Worm (Caenorhabditis elegans) whole organism, mixed stage, embryonic: Measurements from ENCODE around the gene pxl-1.
A peak's percentile ranks its signal among the peaks of the same experiment; 100 is the strongest.

Experiments
- M03D4.4 ChIP-seq: sonication (generic microtip); optimal IDR thresholded peaks from 2 replicates; lab custom pipeline; 2017; ENCODE audit warnings: mild to moderate bottlenecking, missing genetic modification characterization, missing compliant biosample characterization
- bed-3 ChIP-seq: fragments of 200-800 bp; sonication (Bioruptor generic); optimal IDR thresholded peaks from 3 replicates; lab custom pipeline; 2018; ENCODE audit warnings: mild to moderate bottlenecking, missing genetic modification characterization, moderate library complexity, missing compliant biosample characterization
- blmp-1 ChIP-seq: fragments of 150-350 bp; optimal IDR thresholded peaks from 2 replicates; lab custom pipeline; 2014; ENCODE audit warnings: missing biosample characterization, missing genetic modification characterization
- ceh-39 ChIP-seq: fragments of 150-350 bp; optimal IDR thresholded peaks from 2 replicates; lab custom pipeline; 2014; ENCODE audit warnings: missing biosample characterization, missing genetic modification characterization
- ceh-43 ChIP-seq: fragments of 200-800 bp; sonication (Bioruptor generic); optimal IDR thresholded peaks from 2 replicates; lab custom pipeline; 2018; ENCODE audit warnings: mild to moderate bottlenecking, missing genetic modification characterization, moderate library complexity, missing compliant biosample characterization
- ceh-83 ChIP-seq: fragments of 200-800 bp; sonication (Bioruptor generic); optimal IDR thresholded peaks from 2 replicates; lab custom pipeline; 2018; ENCODE audit warnings: mild to moderate bottlenecking, missing genetic modification characterization, missing compliant biosample characterization
- ces-1 ChIP-seq: fragments of 150-350 bp; optimal IDR thresholded peaks from 2 replicates; lab custom pipeline; 2014; ENCODE audit warnings: missing biosample characterization, missing genetic modification reagents, missing genetic modification characterization
- cnd-1 ChIP-seq: fragments of 200-800 bp; sonication (Bioruptor generic); optimal IDR thresholded peaks from 2 replicates; lab custom pipeline; 2018; ENCODE audit warnings: mild to moderate bottlenecking, missing genetic modification characterization, missing compliant biosample characterization
- drap-1 ChIP-seq: fragments of 200-800 bp; sonication (Bioruptor generic); optimal IDR thresholded peaks from 3 replicates; lab custom pipeline; 2018; ENCODE audit warnings: mild to moderate bottlenecking, missing genetic modification characterization, missing compliant biosample characterization
- elt-1 ChIP-seq: sonication (generic microtip); optimal IDR thresholded peaks from 2 replicates; lab custom pipeline; 2017; ENCODE audit warnings: missing genetic modification characterization, mild to moderate bottlenecking, missing compliant biosample characterization, antibody characterized with exemption, moderate library complexity, borderline replicate concordance; ENCODE audit not compliant: insufficient read depth
- elt-3 ChIP-seq: fragments of 150-350 bp; optimal IDR thresholded peaks from 2 replicates; lab custom pipeline; 2014; ENCODE audit warnings: missing biosample characterization, missing genetic modification characterization
- flh-1 ChIP-seq: fragments of 200-800 bp; sonication (Bioruptor generic); optimal IDR thresholded peaks from 2 replicates; lab custom pipeline; 2018; ENCODE audit warnings: mild to moderate bottlenecking, missing genetic modification characterization, moderate library complexity, missing compliant biosample characterization
- ham-2 ChIP-seq: fragments of 200-800 bp; sonication (Bioruptor generic); optimal IDR thresholded peaks from 2 replicates; lab custom pipeline; 2018; ENCODE audit warnings: mild to moderate bottlenecking, missing genetic modification characterization, missing compliant biosample characterization
- hlh-1 ChIP-seq: fragments of 150-350 bp; optimal IDR thresholded peaks from 2 replicates; lab custom pipeline; 2014; ENCODE audit warnings: missing biosample characterization, missing genetic modification reagents, missing genetic modification characterization
- lin-13 ChIP-seq: fragments of 150-350 bp; optimal IDR thresholded peaks from 2 replicates; lab custom pipeline; 2014; ENCODE audit warnings: missing biosample characterization, missing genetic modification characterization
- lin-32 ChIP-seq: fragments of 200-800 bp; sonication (Bioruptor generic); optimal IDR thresholded peaks from 2 replicates; lab custom pipeline; 2018; ENCODE audit warnings: mild to moderate bottlenecking, missing genetic modification characterization, missing compliant biosample characterization
- lsy-2 ChIP-seq: fragments of 150-350 bp; optimal IDR thresholded peaks from 2 replicates; lab custom pipeline; 2014; ENCODE audit warnings: missing biosample characterization, missing genetic modification characterization
- mab-5 ChIP-seq: fragments of 150-350 bp; optimal IDR thresholded peaks from 2 replicates; lab custom pipeline; 2014; ENCODE audit warnings: missing biosample characterization, missing genetic modification characterization
- mep-1 ChIP-seq: fragments of 150-350 bp; optimal IDR thresholded peaks from 2 replicates; lab custom pipeline; 2017; ENCODE audit warnings: missing biosample characterization, missing genetic modification reagents, missing genetic modification characterization, inconsistent platforms
- mls-2 ChIP-seq: sonication (generic microtip); optimal IDR thresholded peaks from 2 replicates; lab custom pipeline; 2016; ENCODE audit warnings: mild to moderate bottlenecking, missing genetic modification characterization, moderate library complexity, missing compliant biosample characterization
- nhr-12 ChIP-seq: fragments of 150-350 bp; optimal IDR thresholded peaks from 2 replicates; lab custom pipeline; 2014; ENCODE audit warnings: missing biosample characterization, missing genetic modification characterization
- nhr-2 ChIP-seq: fragments of 150-350 bp; optimal IDR thresholded peaks from 2 replicates; lab custom pipeline; 2014; ENCODE audit warnings: missing biosample characterization, missing genetic modification characterization
- nhr-237 ChIP-seq: fragments of 150-350 bp; optimal IDR thresholded peaks from 2 replicates; lab custom pipeline; 2014; ENCODE audit warnings: missing biosample characterization, missing genetic modification characterization
- nhr-28 ChIP-seq: fragments of 150-350 bp; optimal IDR thresholded peaks from 2 replicates; lab custom pipeline; 2014; ENCODE audit warnings: missing biosample characterization, missing genetic modification characterization
- nhr-76 ChIP-seq: sonication (generic microtip); optimal IDR thresholded peaks from 2 replicates; lab custom pipeline; 2017; ENCODE audit warnings: missing biosample characterization, missing genetic modification characterization
- pha-4 ChIP-seq: fragments of 150-350 bp; optimal IDR thresholded peaks from 2 replicates; lab custom pipeline; 2018; ENCODE audit warnings: missing biosample characterization, missing genetic modification reagents, missing genetic modification characterization
- snpc-4 ChIP-seq: fragments of 150-350 bp; optimal IDR thresholded peaks from 2 replicates; lab custom pipeline; 2014; ENCODE audit warnings: missing biosample characterization, missing genetic modification characterization
- sptf-1 ChIP-seq: sonication (generic microtip); optimal IDR thresholded peaks from 2 replicates; lab custom pipeline; 2017; ENCODE audit warnings: mild to moderate bottlenecking, missing genetic modification characterization, moderate library complexity, missing compliant biosample characterization
- tbx-8 ChIP-seq: fragments of 200-800 bp; sonication (Bioruptor generic); optimal IDR thresholded peaks from 2 replicates; lab custom pipeline; 2018; ENCODE audit warnings: mild to moderate bottlenecking, missing genetic modification characterization, moderate library complexity, missing compliant biosample characterization
- unc-120 ChIP-seq: sonication (generic microtip); optimal IDR thresholded peaks from 2 replicates; lab custom pipeline; 2017; ENCODE audit warnings: missing genetic modification characterization, missing compliant biosample characterization; ENCODE audit not compliant: poor library complexity, severe bottlenecking
- unc-39 ChIP-seq: fragments of 150-350 bp; optimal IDR thresholded peaks from 2 replicates; lab custom pipeline; 2014; ENCODE audit warnings: missing biosample characterization, missing genetic modification characterization
- unc-62 ChIP-seq: fragments of 150-350 bp; optimal IDR thresholded peaks from 2 replicates; lab custom pipeline; 2014; ENCODE audit warnings: missing biosample characterization, missing genetic modification reagents, missing genetic modification characterization
- zip-8 ChIP-seq: fragments of 150-350 bp; optimal IDR thresholded peaks from 2 replicates; lab custom pipeline; 2014; ENCODE audit warnings: missing biosample characterization, missing genetic modification characterization
- ztf-11 ChIP-seq: fragments of 150-350 bp; optimal IDR thresholded peaks from 2 replicates; lab custom pipeline; 2014; ENCODE audit warnings: missing biosample characterization, missing genetic modification characterization

Gene pxl-1

ce11 chrIII:5908408-5908807 is 12.6 kb upstream of the pxl-1 start, which contains the start of gene C28H8.3:
Gene C28H8.3, plus strand, starts transcription at chrIII:5908700.
- TF ChIP-seq mab-5 (tag; lab: Kevin White, UChicago) = no peak
- TF ChIP-seq flh-1 (GFP tag; lab: Kevin White, UChicago) = no peak
- no peak for TF ChIP-seq mls-2
- no peak for TF ChIP-seq nhr-28 (tag; lab: Kevin White, UChicago)
- no peak for TF ChIP-seq elt-3 (tag; lab: Kevin White, UChicago)
- TF ChIP-seq cnd-1 = no peak
- TF ChIP-seq M03D4.4 (tag; lab: Kevin White, UChicago) = no peak
- no peak for TF ChIP-seq sptf-1 (tag; lab: Kevin White, UChicago)
- no peak for TF ChIP-seq blmp-1
- TF ChIP-seq lin-13 = no peak

- TF ChIP-seq ceh-43 (GFP tag; lab: Kevin White, UChicago) (no peak), ces-1 (GFP tag; lab: Kevin White, UChicago) (no peak), cnd-1 (no peak), ham-2 (GFP tag; lab: Kevin White, UChicago) (no peak), unc-62 (no peak), nhr-237 (no peak), pha-4 (tag; lab: Kevin White, UChicago) (no peak), unc-120 (tag; lab: Kevin White, UChicago) (no peak), mep-1 (tag; lab: Kevin White, UChicago) (no peak), lin-32 (GFP tag; lab: Kevin White, UChicago) (no peak), elt-3 (tag; lab: Kevin White, UChicago) (no peak), M03D4.4 (tag; lab: Kevin White, UChicago) (no peak), ceh-39 (tag; lab: Kevin White, UChicago) (no peak), elt-1 (tag; lab: Kevin White, UChicago) (no peak), snpc-4 (tag; lab: Kevin White, UChicago) (no peak), drap-1 (no peak), nhr-2 (tag; lab: Kevin White, UChicago) (no peak), lin-13 (no peak)
These were observed 10.9 kb upstream of the pxl-1 start, which contains the start of gene erd-2.2 for ce11 chrIII:5906749-5907148. Gene erd-2.2, plus strand, starts transcription at chrIII:5907049.

ce11 chrIII:5906059-5906458 is 10.2 kb upstream of the pxl-1 start, which contains the start of gene dpff-1:
Gene dpff-1, minus strand, starts transcription at chrIII:5906346.
- TF ChIP-seq hlh-1 (tag; lab: Kevin White, UChicago) (peak; percentile 70), ceh-43 (GFP tag; lab: Kevin White, UChicago) (peak; percentile 50), ceh-39 (tag; lab: Kevin White, UChicago) (peak; percentile 67), lin-13 (peak; percentile 27), bed-3 (no peak), cnd-1 (peak; percentile 7), pha-4 (tag; lab: Kevin White, UChicago) (peak; percentile 29), unc-120 (tag; lab: Kevin White, UChicago) (no peak), ztf-11 (no peak), mep-1 (tag; lab: Kevin White, UChicago) (peak; percentile 2)

- peak; percentile 82 for TF ChIP-seq ces-1 (GFP tag; lab: Kevin White, UChicago)
- TF ChIP-seq sptf-1 (tag; lab: Kevin White, UChicago) = no peak
These were observed 6.7 kb upstream of the pxl-1 start for ce11 chrIII:5902558-5902957.

- TF ChIP-seq nhr-2 (tag; lab: Kevin White, UChicago) = peak; percentile 85
- TF ChIP-seq pha-4 (tag; lab: Kevin White, UChicago) = no peak
- no peak for TF ChIP-seq bed-3
- TF ChIP-seq ceh-39 (tag; lab: Kevin White, UChicago) = peak; percentile 96
- TF ChIP-seq hlh-1 (tag; lab: Kevin White, UChicago) = no peak
- no peak for TF ChIP-seq ztf-11
- TF ChIP-seq lsy-2 = no peak
- no peak for TF ChIP-seq ces-1 (GFP tag; lab: Kevin White, UChicago)
- TF ChIP-seq unc-120 (tag; lab: Kevin White, UChicago) = no peak
- TF ChIP-seq zip-8 (tag; lab: Kevin White, UChicago) = peak; percentile 92
- TF ChIP-seq flh-1 (GFP tag; lab: Kevin White, UChicago) = no peak
- no peak for TF ChIP-seq unc-39 (tag; lab: Kevin White, UChicago)
- no peak for TF ChIP-seq lin-13
- no peak for TF ChIP-seq drap-1
- TF ChIP-seq nhr-237 = no peak
- TF ChIP-seq lin-32 (GFP tag; lab: Kevin White, UChicago) = no peak
- no peak for TF ChIP-seq nhr-12 (tag; lab: Kevin White, UChicago)
- no peak for TF ChIP-seq nhr-28 (tag; lab: Kevin White, UChicago)
- TF ChIP-seq elt-1 (tag; lab: Kevin White, UChicago) = no peak
- TF ChIP-seq ceh-43 (GFP tag; lab: Kevin White, UChicago) = no peak
- TF ChIP-seq mls-2 = no peak
- no peak for TF ChIP-seq tbx-8
- no peak for TF ChIP-seq ceh-83 (GFP tag; lab: Kevin White, UChicago)
- TF ChIP-seq unc-62 = no peak
- TF ChIP-seq ham-2 (GFP tag; lab: Kevin White, UChicago) = no peak
- no peak for TF ChIP-seq nhr-76
These were observed 4.9 kb upstream of the pxl-1 start for ce11 chrIII:5900709-5901108.
